Fruit fly (Drosophila melanogaster): ENCODE results near the gene mRpS10.

Gene mRpS10

DNA sequence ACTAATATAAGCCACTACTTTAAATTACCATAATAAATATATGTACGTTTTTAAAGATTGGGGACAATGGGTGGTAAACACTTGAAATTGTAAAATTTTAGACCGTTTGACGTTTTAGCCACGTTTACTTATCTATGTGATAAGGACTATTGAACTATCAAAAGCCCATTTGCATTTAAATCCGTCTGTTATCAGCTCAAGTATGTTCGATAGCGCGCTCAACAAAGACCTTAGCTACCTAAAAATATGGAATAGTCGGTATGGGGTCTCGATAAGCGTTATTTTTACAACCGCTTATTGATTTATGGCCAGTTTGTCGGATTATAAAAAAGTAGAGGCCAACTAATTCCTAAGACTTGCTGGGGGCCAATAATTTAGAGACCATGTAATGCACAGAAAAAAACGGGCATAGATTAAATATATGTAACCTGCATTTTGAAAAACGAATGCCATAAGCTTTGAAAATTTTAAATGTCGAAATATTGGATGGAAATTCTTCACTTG is 2.2 kb downstream of the mRpS10 start:
- no peak for TF ChIP-seq CG32006 (GFP tag; optimal IDR thresholded peaks at IDR 0.05)
- TF ChIP-seq fd85E (GFP tag; optimal IDR thresholded peaks at IDR 0.05): no peak
- no peak for TF ChIP-seq CG6854 (GFP tag; optimal IDR thresholded peaks at IDR 0.05)
- TF ChIP-seq Ets96B (tag; optimal IDR thresholded peaks at IDR 0.05): no peak
- TF ChIP-seq CG8319 (GFP tag; optimal IDR thresholded peaks at IDR 0.05): no peak
- no peak for TF ChIP-seq Gug (GFP tag; IDR thresholded peaks at IDR 0.05)
- no peak for TF ChIP-seq acj6 (GFP tag; optimal IDR thresholded peaks at IDR 0.05)
- TF ChIP-seq Hr39 (GFP tag; optimal IDR thresholded peaks at IDR 0.05): no peak
- TF ChIP-seq Eip75B (GFP tag; optimal IDR thresholded peaks at IDR 0.05): no peak
- TF ChIP-seq Sox15 (GFP tag; optimal IDR thresholded peaks at IDR 0.05): no peak
- TF ChIP-seq fd59A (GFP tag; optimal IDR thresholded peaks at IDR 0.05): no peak
- TF ChIP-seq CG6792 (GFP tag; optimal IDR thresholded peaks at IDR 0.05): no peak
- TF ChIP-seq spab (GFP tag; optimal IDR thresholded peaks at IDR 0.05): no peak
- TF ChIP-seq dsx (GFP tag; optimal IDR thresholded peaks at IDR 0.05; ENCODE audit: poor library complexity, severe bottlenecking): no peak
- no peak for TF ChIP-seq CG11902 (GFP tag; optimal IDR thresholded peaks at IDR 0.05)
- no peak for TF ChIP-seq svp (GFP tag)
- no peak for TF ChIP-seq Eip93F (GFP tag; optimal IDR thresholded peaks at IDR 0.05)
- no peak for TF ChIP-seq CG3032 (tag; optimal IDR thresholded peaks at IDR 0.05)
- no peak for TF ChIP-seq CG8119 (GFP tag; IDR thresholded peaks at IDR 0.05)
- TF ChIP-seq Sox14 (GFP tag; optimal IDR thresholded peaks at IDR 0.05): no peak

DNA sequence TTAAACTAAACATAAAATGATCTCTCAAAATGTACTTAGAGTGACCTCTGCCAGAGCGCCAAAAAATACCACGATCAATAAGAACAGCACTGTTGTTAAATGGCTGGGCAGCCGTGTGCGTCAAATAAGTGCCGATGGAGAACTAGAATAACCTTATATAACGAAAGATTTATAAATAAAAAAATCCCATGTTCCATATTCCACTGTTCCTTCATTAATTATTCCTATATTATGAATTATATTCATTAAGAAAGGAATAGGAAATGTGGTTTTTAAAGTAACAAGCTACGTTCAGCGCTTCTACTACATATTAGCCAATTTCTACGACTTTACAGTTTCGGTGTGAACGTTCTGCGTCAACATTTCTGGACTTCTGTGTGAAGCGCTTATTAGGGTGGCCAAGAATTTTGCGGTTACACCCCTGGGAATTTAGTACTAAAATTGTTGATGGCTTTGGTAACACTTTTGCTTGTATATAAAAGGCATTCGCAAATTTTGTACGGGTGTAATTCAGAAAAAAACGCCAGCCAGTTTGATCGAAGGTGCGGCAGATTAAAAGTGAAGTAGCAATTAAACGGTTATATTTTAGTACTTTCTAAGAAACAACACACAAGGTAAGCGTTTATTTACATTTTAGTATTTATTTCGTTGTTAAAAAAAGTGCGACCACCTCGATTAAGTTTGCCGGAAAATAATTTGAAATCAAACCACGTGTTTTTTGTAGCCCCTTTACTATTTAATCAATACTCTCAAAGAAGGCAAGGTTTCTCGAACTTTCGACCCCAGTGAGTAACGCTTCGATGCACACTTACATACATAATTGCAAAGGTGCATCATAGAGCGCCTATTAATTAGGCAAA is 13.0 kb downstream of the mRpS10 start, which contains the start of the genes tefu and Hsc70-4:
TSS of gene tefu (minus strand) at position 51 of the 860 bp plus-strand sequence.
TSS of gene Hsc70-4 (plus strand) at position 502 of the 860 bp plus-strand sequence.
- TF ChIP-seq CG15336 (GFP tag; IDR thresholded peaks at IDR 0.05): no peak
- peak; percentile 87 for TF ChIP-seq CG31627 (GFP tag; optimal IDR thresholded peaks at IDR 0.05)
- TF ChIP-seq Sox14 (GFP tag; optimal IDR thresholded peaks at IDR 0.05): no peak
- peak; percentile 73 for TF ChIP-seq CG4318 (GFP tag; optimal IDR thresholded peaks at IDR 0.05)
- peak; percentile 72 for TF ChIP-seq Gug (GFP tag; IDR thresholded peaks at IDR 0.05)
- peak; percentile 33 for TF ChIP-seq dac (GFP tag; optimal IDR thresholded peaks at IDR 0.05)
- peak; percentile 53 for TF ChIP-seq CG8119 (GFP tag; IDR thresholded peaks at IDR 0.05)
- TF ChIP-seq CG8319 (GFP tag; optimal IDR thresholded peaks at IDR 0.05): peak; percentile 21
- TF ChIP-seq pdm3 (GFP tag; optimal IDR thresholded peaks at IDR 0.05): no peak
- no peak for TF ChIP-seq CG8632 (GFP tag; optimal IDR thresholded peaks at IDR 0.05)
- peak; percentile 38 for TF ChIP-seq dsx (GFP tag; optimal IDR thresholded peaks at IDR 0.05; ENCODE audit: poor library complexity, severe bottlenecking)
- TF ChIP-seq svp (GFP tag): peak; percentile 71
- TF ChIP-seq CG11902 (GFP tag; optimal IDR thresholded peaks at IDR 0.05): peak; percentile 76
- no peak for TF ChIP-seq CG34406 (GFP tag; optimal IDR thresholded peaks at IDR 0.05)
- no peak for TF ChIP-seq Lpt (GFP tag; optimal IDR thresholded peaks at IDR 0.05)
- peak in 1 of 2 experiments; percentile 60 for TF ChIP-seq salr (GFP tag; optimal IDR thresholded peaks at IDR 0.05)
- peak; percentile 42 for TF ChIP-seq fd59A (GFP tag; optimal IDR thresholded peaks at IDR 0.05)
- no peak for TF ChIP-seq Ets96B (tag; optimal IDR thresholded peaks at IDR 0.05)
- no peak for TF ChIP-seq Eip78C (GFP tag)
- no peak for TF ChIP-seq CG9139 (GFP tag; optimal IDR thresholded peaks at IDR 0.05)
- TF ChIP-seq Ets21C (GFP tag; optimal IDR thresholded peaks at IDR 0.05): peak; percentile 81
- TF ChIP-seq topi (GFP tag; optimal IDR thresholded peaks at IDR 0.05): no peak
- peak; percentile 6 for TF ChIP-seq CG16779 (tag; optimal IDR thresholded peaks at IDR 0.05)
- TF ChIP-seq CG3032 (tag; optimal IDR thresholded peaks at IDR 0.05): peak; percentile 85
- TF ChIP-seq CG11762 (GFP tag; optimal IDR thresholded peaks at IDR 0.05; ENCODE audit: insufficient read depth): peak; percentile 31
- TF ChIP-seq Met (GFP tag; optimal IDR thresholded peaks at IDR 0.05): no peak
- TF ChIP-seq spab (GFP tag; optimal IDR thresholded peaks at IDR 0.05): no peak
- peak; percentile 26 for TF ChIP-seq CG6854 (GFP tag; optimal IDR thresholded peaks at IDR 0.05)
- TF ChIP-seq Sox15 (GFP tag; optimal IDR thresholded peaks at IDR 0.05): peak; percentile 81
- no peak for TF ChIP-seq CG6276 (GFP tag; optimal IDR thresholded peaks at IDR 0.05)
- peak; percentile 71 for TF ChIP-seq esn (GFP tag; optimal IDR thresholded peaks at IDR 0.05)
- TF ChIP-seq Hr38 (GFP tag; optimal IDR thresholded peaks at IDR 0.05): no peak
- TF ChIP-seq Eip93F (GFP tag; optimal IDR thresholded peaks at IDR 0.05): peak; percentile 66
- TF ChIP-seq CG6792 (GFP tag; optimal IDR thresholded peaks at IDR 0.05): peak; percentile 46
- TF ChIP-seq lz (GFP tag; optimal IDR thresholded peaks at IDR 0.05): peak; percentile 74
- peak; percentile 67 for TF ChIP-seq CG11294 (GFP tag; IDR thresholded peaks at IDR 0.05)
- TF ChIP-seq CG6163 (GFP tag; IDR thresholded peaks at IDR 0.05): peak; percentile 75; the same call in 2 of the 3 replicates
- no peak for TF ChIP-seq Smox (GFP tag; optimal IDR thresholded peaks at IDR 0.05)
- TF ChIP-seq Hr39 (GFP tag; optimal IDR thresholded peaks at IDR 0.05): peak; percentile 88
- no peak for TF ChIP-seq CG6808 (GFP tag; optimal IDR thresholded peaks at IDR 0.05)
- peak; percentile 82 for TF ChIP-seq CG10631 (GFP tag; optimal IDR thresholded peaks at IDR 0.05)
- TF ChIP-seq CG32006 (GFP tag; optimal IDR thresholded peaks at IDR 0.05): no peak

All from whole organism, prepupa.